Fruit fly (Drosophila melanogaster): ENCODE measurements around the gene Prp40.
A peak's percentile ranks its signal among the peaks of the same experiment; 100 is the strongest.

Prp40 gene

dm6 chr2L:3029012-3029411 lies 6.0 kb downstream of the Prp40 start, which contains the start of the genes Sf3b2 and CG17219 (continued):
- TF ChIP-seq Deaf1 (tag; optimal IDR thresholded peaks at IDR 0.05) = no peak
- peak; percentile 85 for TF ChIP-seq BEAF-32 (GFP tag; optimal IDR thresholded peaks at IDR 0.05)
- no peak for TF ChIP-seq psq (GFP tag; optimal IDR thresholded peaks at IDR 0.05)
- TF ChIP-seq CG17186 (GFP tag; optimal IDR thresholded peaks at IDR 0.05) = peak; percentile 25
- peak; percentile 16 for TF ChIP-seq HLH54F (GFP tag; optimal IDR thresholded peaks at IDR 0.05)
- TF ChIP-seq Sox102F (GFP tag; optimal IDR thresholded peaks at IDR 0.05) = no peak
- TF ChIP-seq CG1832 (GFP tag; optimal IDR thresholded peaks at IDR 0.05) = no peak
- TF ChIP-seq chif (GFP tag; optimal IDR thresholded peaks at IDR 0.05) = no peak
- no peak for TF ChIP-seq Trl (optimal IDR thresholded peaks at IDR 0.05)
- peak; percentile 7 for TF ChIP-seq Trl (GFP tag; optimal IDR thresholded peaks at IDR 0.05)
- TF ChIP-seq Doc3 (GFP tag; IDR thresholded peaks at IDR 0.05; ENCODE audit: partially characterized antibody) = peak; percentile 53; the same call in 2 of the 3 replicates
- no peak for TF ChIP-seq fd102C (GFP tag; optimal IDR thresholded peaks at IDR 0.05)
- TF ChIP-seq CG32532 (GFP tag; IDR thresholded peaks at IDR 0.05) = peak; percentile 25; the same call in 1 of the 2 replicates
- TF ChIP-seq NC2α (GFP tag; optimal IDR thresholded peaks at IDR 0.05) = no peak
- no peak for TF ChIP-seq pita (GFP tag; optimal IDR thresholded peaks at IDR 0.05)
- peak; percentile 76 for TF ChIP-seq CG34224 (GFP tag; IDR thresholded peaks at IDR 0.05; ENCODE audit: partially characterized antibody)
- peak; percentile 76 for TF ChIP-seq Dll (GFP tag; IDR thresholded peaks at IDR 0.05; ENCODE audit: partially characterized antibody)
- no peak for TF ChIP-seq CG9727 (GFP tag; optimal IDR thresholded peaks at IDR 0.05)
- peak; percentile 52 for TF ChIP-seq vvl (GFP tag; IDR thresholded peaks at IDR 0.05)
- TF ChIP-seq CG12942 (GFP tag; optimal IDR thresholded peaks at IDR 0.05) = no peak
- TF ChIP-seq HHEX (GFP tag; optimal IDR thresholded peaks at IDR 0.05) = no peak
- peak; percentile 29; the same call in 1 of the 3 replicates for TF ChIP-seq row (GFP tag; IDR thresholded peaks at IDR 0.05)
- TF ChIP-seq HmgZ (tag; optimal IDR thresholded peaks at IDR 0.05) = peak; percentile 60
- TF ChIP-seq Bdp1 (GFP tag; optimal IDR thresholded peaks at IDR 0.05) = no peak
- TF ChIP-seq HLH3B (GFP tag; IDR thresholded peaks at IDR 0.05) = no peak
- TF ChIP-seq CG2129 (GFP tag; IDR thresholded peaks at IDR 0.05; ENCODE audit: partially characterized antibody) = peak; percentile 29; the same call in 1 of the 2 replicates
- TF ChIP-seq Dbx (GFP tag; IDR thresholded peaks at IDR 0.05) = no peak
- TF ChIP-seq CG13287 (GFP tag; IDR thresholded peaks at IDR 0.05; ENCODE audit: partially characterized antibody) = peak; percentile 80
- peak; percentile 74 for TF ChIP-seq run (tag; optimal IDR thresholded peaks at IDR 0.05)
- TF ChIP-seq tin (GFP tag; optimal IDR thresholded peaks at IDR 0.05) = peak; percentile 3
- TF ChIP-seq CG14860 (GFP tag; IDR thresholded peaks at IDR 0.05; ENCODE audit: partially characterized antibody) = 0 out of 3 replicates have a peak, but pooled peaks have one; percentile 50
- TF ChIP-seq CG15696 (tag; optimal IDR thresholded peaks at IDR 0.05) = no peak
- TF ChIP-seq CG17361 (GFP tag; IDR thresholded peaks at IDR 0.05) = no peak
- peak; percentile 77 for TF ChIP-seq MESR4 (GFP tag; optimal IDR thresholded peaks at IDR 0.05)
- TF ChIP-seq Dref (GFP tag; IDR thresholded peaks at IDR 0.05) = peak; percentile 90
- no peak for TF ChIP-seq tup (GFP tag; optimal IDR thresholded peaks at IDR 0.05)
- no peak for TF ChIP-seq abd-A (tag; optimal IDR thresholded peaks at IDR 0.05)
- TF ChIP-seq ATbp (GFP tag; optimal IDR thresholded peaks at IDR 0.05) = no peak
- TF ChIP-seq kni (GFP tag; optimal IDR thresholded peaks at IDR 0.05) = no peak
- TF ChIP-seq nmo (GFP tag; optimal IDR thresholded peaks at IDR 0.05) = peak; percentile 40
- peak; percentile 91 for TF ChIP-seq dm (GFP tag; optimal IDR thresholded peaks at IDR 0.05)
- TF ChIP-seq sima (GFP tag; optimal IDR thresholded peaks at IDR 0.05) = no peak
- peak; percentile 49 for TF ChIP-seq CG2120 (GFP tag; optimal IDR thresholded peaks at IDR 0.05)
- TF ChIP-seq CG15514 (GFP tag; optimal IDR thresholded peaks at IDR 0.05) = peak; percentile 1
- peak; percentile 99 for TF ChIP-seq CG6254 (GFP tag; optimal IDR thresholded peaks at IDR 0.05)
- TF ChIP-seq Mad (GFP tag; optimal IDR thresholded peaks at IDR 0.05) = peak; percentile 42
- TF ChIP-seq bbx (GFP tag; IDR thresholded peaks at IDR 0.05; ENCODE audit: partially characterized antibody) = peak; percentile 73
- peak; percentile 78 for TF ChIP-seq Myb (GFP tag; optimal IDR thresholded peaks at IDR 0.05)
- TF ChIP-seq NC2β (GFP tag; optimal IDR thresholded peaks at IDR 0.05) = peak; percentile 51
- TF ChIP-seq Ets97D (GFP tag; optimal IDR thresholded peaks at IDR 0.05) = peak; percentile 9
